Worm (Caenorhabditis elegans) whole organism, L3 larva: ENCODE data around the gene sluh-7.

Experiments
- aly-2 ChIP-seq: fragments of 150-350 bp; optimal IDR thresholded peaks from 2 replicates; lab custom pipeline; 2014; ENCODE audit warnings: missing biosample characterization, missing genetic modification characterization
- ama-1 ChIP-seq: fragments of 150-350 bp; optimal IDR thresholded peaks from 2 replicates; lab custom pipeline; 2018
- ceh-82 ChIP-seq: fragments of 150-350 bp; optimal IDR thresholded peaks from 2 replicates; lab custom pipeline; 2014; ENCODE audit warnings: missing biosample characterization, missing genetic modification characterization
- nhr-12 ChIP-seq: fragments of 150-350 bp; optimal IDR thresholded peaks from 2 replicates; lab custom pipeline; 2014; ENCODE audit warnings: missing biosample characterization, missing genetic modification characterization
- nhr-237 ChIP-seq: fragments of 150-350 bp; optimal IDR thresholded peaks from 2 replicates; lab custom pipeline; 2014; ENCODE audit warnings: missing biosample characterization, missing genetic modification characterization
- tbx-2 ChIP-seq: sonication (generic microtip); optimal IDR thresholded peaks from 2 replicates; lab custom pipeline; 2016; ENCODE audit warnings: mild to moderate bottlenecking, missing genetic modification characterization, missing compliant biosample characterization
- unc-62 ChIP-seq: fragments of 150-350 bp; sonication (generic microtip); optimal IDR thresholded peaks from 4 replicates; lab custom pipeline; 2014; ENCODE audit warnings: missing biosample characterization, missing genetic modification reagents, missing genetic modification characterization

DNA sequence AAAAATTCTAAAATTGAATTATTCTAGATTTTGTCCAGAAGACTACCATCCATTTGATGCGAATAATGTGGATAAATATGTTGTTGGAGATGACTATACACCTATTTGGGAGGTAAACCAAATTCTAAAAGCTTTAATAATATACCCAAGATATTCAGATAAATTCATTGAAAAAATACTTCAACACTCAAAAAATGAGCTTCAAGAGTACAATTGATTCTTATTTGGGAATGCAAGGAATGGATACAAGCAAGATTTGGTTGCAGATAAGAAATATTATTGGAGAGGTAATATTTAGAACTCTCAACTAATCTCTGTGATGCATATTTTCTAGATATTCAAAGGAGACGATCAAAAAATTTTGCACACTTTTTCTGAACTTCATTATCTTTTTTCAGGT is 4.6 kb upstream of the sluh-7 start:
- TF ChIP-seq nhr-12 (tag; lab: Kevin White, UChicago) (no peak), tbx-2 (tag; lab: Kevin White, UChicago) (no peak), nhr-237 (tag; lab: Kevin White, UChicago) (no peak), unc-62 (GFP tag; lab: Kevin White, UChicago) (no peak), aly-2 (tag; lab: Kevin White, UChicago) (no peak), ama-1 (lab: Kevin White, UChicago) (no peak), ceh-82 (no peak)
